Worm (Caenorhabditis elegans): ENCODE results near the gene lmd-3.

Gene lmd-3

ce11 chrV:8460800-8461199 is 16.2 kb upstream of the lmd-3 start:
- TF ChIP-seq nhr-77 (tag; optimal IDR thresholded peaks at IDR 0.05), result no peak
- TF ChIP-seq nhr-67 (tag; optimal IDR thresholded peaks at IDR 0.05), result no peak
- TF ChIP-seq hmg-11 (tag; optimal IDR thresholded peaks at IDR 0.05), result no peak
- no peak for TF ChIP-seq tbx-2 (tag; optimal IDR thresholded peaks at IDR 0.05)
- TF ChIP-seq egl-5 (tag; optimal IDR thresholded peaks at IDR 0.05), result peak; percentile 91
- no peak for TF ChIP-seq mdl-1 (tag; optimal IDR thresholded peaks at IDR 0.05)
- TF ChIP-seq aly-2 (tag; optimal IDR thresholded peaks at IDR 0.05), result no peak
- TF ChIP-seq fkh-2 (tag; optimal IDR thresholded peaks at IDR 0.05), result no peak
- TF ChIP-seq nhr-43 (tag; optimal IDR thresholded peaks at IDR 0.05; ENCODE audit: poor library complexity, severe bottlenecking), result no peak
- peak; percentile 40 for TF ChIP-seq nhr-25 (tag; optimal IDR thresholded peaks at IDR 0.05)
- TF ChIP-seq ztf-11 (tag; optimal IDR thresholded peaks at IDR 0.05), result no peak
- TF ChIP-seq elt-2 (tag; optimal IDR thresholded peaks at IDR 0.05), result no peak
- TF ChIP-seq nhr-11 (tag; optimal IDR thresholded peaks at IDR 0.05), result no peak
- TF ChIP-seq R02D3.7 (tag; optimal IDR thresholded peaks at IDR 0.05), result no peak
- no peak for TF ChIP-seq ama-1 (optimal IDR thresholded peaks at IDR 0.05)
- TF ChIP-seq ZK546.5 (tag; optimal IDR thresholded peaks at IDR 0.05), result no peak
- peak; percentile 25 for TF ChIP-seq pha-4 (tag; optimal IDR thresholded peaks at IDR 0.05)
- no peak for TF ChIP-seq ceh-82 (tag; optimal IDR thresholded peaks at IDR 0.05)
- no peak for TF ChIP-seq ceh-9 (tag; optimal IDR thresholded peaks at IDR 0.05)
- TF ChIP-seq lsy-12 (tag; optimal IDR thresholded peaks at IDR 0.05), result no peak
- no peak for TF ChIP-seq ceh-16 (tag; optimal IDR thresholded peaks at IDR 0.05)
- no peak for TF ChIP-seq elt-1 (tag; optimal IDR thresholded peaks at IDR 0.05)
- TF ChIP-seq skn-1 (tag; optimal IDR thresholded peaks at IDR 0.05), result no peak
- TF ChIP-seq nfya-1 (tag; optimal IDR thresholded peaks at IDR 0.05; ENCODE audit: insufficient read depth), result peak; percentile 5
- peak; percentile 65 for TF ChIP-seq nhr-23 (tag; optimal IDR thresholded peaks at IDR 0.05)
- TF ChIP-seq egl-27 (tag; optimal IDR thresholded peaks at IDR 0.05), result no peak
- no peak for TF ChIP-seq ztf-4 (tag; optimal IDR thresholded peaks at IDR 0.05)
- TF ChIP-seq pqm-1 (tag; optimal IDR thresholded peaks at IDR 0.05), result no peak
- no peak for TF ChIP-seq nhr-237 (tag; optimal IDR thresholded peaks at IDR 0.05)
- TF ChIP-seq snpc-4 (tag; optimal IDR thresholded peaks at IDR 0.05), result peak; percentile 0
- no peak for TF ChIP-seq mml-1 (tag; optimal IDR thresholded peaks at IDR 0.05)
- no peak for TF ChIP-seq jun-1 (tag; optimal IDR thresholded peaks at IDR 0.05)
- TF ChIP-seq lin-15B (tag; optimal IDR thresholded peaks at IDR 0.05), result no peak
- TF ChIP-seq elt-3 (tag; optimal IDR thresholded peaks at IDR 0.05), result no peak
- no peak for TF ChIP-seq zag-1 (tag; optimal IDR thresholded peaks at IDR 0.05)
- no peak for TF ChIP-seq eor-1 (tag; optimal IDR thresholded peaks at IDR 0.05)
- no peak for TF ChIP-seq lin-39 (tag; optimal IDR thresholded peaks at IDR 0.05)
- TF ChIP-seq sea-2 (GFP tag; optimal IDR thresholded peaks at IDR 0.05), result no peak
- no peak for TF ChIP-seq ceh-28 (tag; optimal IDR thresholded peaks at IDR 0.05)
- TF ChIP-seq fos-1 (tag; optimal IDR thresholded peaks at IDR 0.05), result no peak
- no peak for TF ChIP-seq daf-12 (tag; optimal IDR thresholded peaks at IDR 0.05)
- TF ChIP-seq unc-39 (tag; optimal IDR thresholded peaks at IDR 0.05), result no peak
- TF ChIP-seq unc-62 (GFP tag; optimal IDR thresholded peaks at IDR 0.05), result no peak
- no peak for TF ChIP-seq nhr-12 (tag; optimal IDR thresholded peaks at IDR 0.05)
- no peak for TF ChIP-seq nhr-76 (tag; optimal IDR thresholded peaks at IDR 0.05)
- TF ChIP-seq fkh-10 (GFP tag; optimal IDR thresholded peaks at IDR 0.05), result no peak
- TF ChIP-seq nhr-28 (tag; optimal IDR thresholded peaks at IDR 0.05), result no peak

ce11 chrV:8460306-8460705 is 15.7 kb upstream of the lmd-3 start, which contains the start of gene T23B12.6:
Gene T23B12.6 (minus strand): TSS chrV:8460419.
- TF ChIP-seq pqm-1 (tag; optimal IDR thresholded peaks at IDR 0.05), result peak; percentile 41
- TF ChIP-seq nhr-67 (tag; optimal IDR thresholded peaks at IDR 0.05), result no peak
- no peak for TF ChIP-seq nhr-237 (tag; optimal IDR thresholded peaks at IDR 0.05)
- no peak for TF ChIP-seq nhr-76 (tag; optimal IDR thresholded peaks at IDR 0.05)
- peak; percentile 74 for TF ChIP-seq elt-2 (tag; optimal IDR thresholded peaks at IDR 0.05)
- no peak for TF ChIP-seq aly-2 (tag; optimal IDR thresholded peaks at IDR 0.05)
- no peak for TF ChIP-seq fkh-10 (GFP tag; optimal IDR thresholded peaks at IDR 0.05)
- peak; percentile 36 for TF ChIP-seq pha-4 (tag; optimal IDR thresholded peaks at IDR 0.05)
